Fruit fly (Drosophila melanogaster) Kc167 (cell line): ENCODE measurements around the gene Acat1.

Experiments
- Myc ChIP-seq: fragments of >200 bp; optimal IDR thresholded peaks from 2 replicates; lab custom pipeline; 2017; ENCODE audit warnings: missing external identifiers
- Sin3A ChIP-seq: fragments of >200 bp; optimal IDR thresholded peaks from 2 replicates; lab custom pipeline; 2018; ENCODE audit warnings: missing external identifiers
- h ChIP-seq: fragments of >200 bp; optimal IDR thresholded peaks from 3 replicates; lab custom pipeline; 2018; ENCODE audit warnings: missing external identifiers
- insv ChIP-seq: fragments of >200 bp; optimal IDR thresholded peaks from 3 replicates; lab custom pipeline; 2018; ENCODE audit warnings: missing external identifiers
- psq ChIP-seq: fragments of >200 bp; optimal IDR thresholded peaks from 2 replicates; lab custom pipeline; 2017; ENCODE audit warnings: missing external identifiers
- ttk ChIP-seq: sonication (Bioruptor generic); optimal IDR thresholded peaks from 2 replicates; lab custom pipeline; 2017; ENCODE audit warnings: missing external identifiers

Acat1 gene

dm6 chrX:7888386-7889024, at the start of gene Acat1:
Gene Acat1 (minus strand): TSS chrX:7888785.
- TF ChIP-seq h (lab: Kevin White, UChicago) (no peak), psq (lab: Kevin White, UChicago) (no peak), insv (lab: Kevin White, UChicago) (no peak), ttk (no peak), Sin3A (no peak), Myc (lab: Kevin White, UChicago) (no peak)

dm6 chrX:7937588-7938481, 49.2 kb upstream of the Acat1 start:
- TF ChIP-seq psq (lab: Kevin White, UChicago) = no peak
- no peak for TF ChIP-seq ttk

DNA sequence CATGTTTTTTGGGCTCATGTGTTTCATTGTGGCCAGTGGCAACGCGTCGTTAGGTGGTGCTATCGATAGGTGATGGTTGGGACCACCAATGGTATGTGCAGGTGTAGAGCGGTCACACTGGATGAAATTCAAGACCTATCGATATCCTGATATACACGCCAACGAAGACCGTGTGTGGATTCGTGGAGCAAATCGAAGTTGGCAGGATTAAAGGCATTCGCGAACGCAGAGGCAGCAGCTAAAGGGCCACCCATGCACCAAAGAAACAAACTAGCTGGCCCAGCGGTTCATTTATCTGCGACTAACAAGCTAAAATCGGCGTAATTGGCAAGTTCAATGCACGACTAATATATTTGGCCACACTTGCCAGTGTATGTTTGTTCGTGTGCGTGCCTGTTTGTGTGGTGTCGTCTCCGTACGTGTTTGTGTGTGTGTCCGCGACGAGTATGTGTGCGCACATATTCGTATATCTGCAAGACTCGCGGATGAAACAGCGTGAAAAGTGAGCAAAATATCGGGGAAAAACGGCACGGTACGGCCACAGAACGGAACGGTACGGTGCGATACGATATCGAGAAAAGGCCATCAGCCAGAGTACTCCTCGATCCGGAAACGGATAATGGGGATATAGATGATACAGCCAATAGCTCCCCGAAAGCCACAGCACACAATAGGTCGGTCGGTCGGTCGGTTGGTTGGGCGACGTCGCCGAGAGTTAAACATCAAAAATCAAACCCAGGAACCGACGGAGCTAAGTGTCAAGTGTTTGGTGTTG, 47.4 kb upstream of the Acat1 start, which contains the start of gene Ubr3:
Ubr3 (plus strand) TSS at position 99 of the 775 bp plus-strand sequence.
- TF ChIP-seq h (lab: Kevin White, UChicago) (no peak), insv (lab: Kevin White, UChicago) (no peak), Sin3A (no peak), Myc (lab: Kevin White, UChicago) (no peak), psq (lab: Kevin White, UChicago) (no peak), ttk (no peak)

DNA sequence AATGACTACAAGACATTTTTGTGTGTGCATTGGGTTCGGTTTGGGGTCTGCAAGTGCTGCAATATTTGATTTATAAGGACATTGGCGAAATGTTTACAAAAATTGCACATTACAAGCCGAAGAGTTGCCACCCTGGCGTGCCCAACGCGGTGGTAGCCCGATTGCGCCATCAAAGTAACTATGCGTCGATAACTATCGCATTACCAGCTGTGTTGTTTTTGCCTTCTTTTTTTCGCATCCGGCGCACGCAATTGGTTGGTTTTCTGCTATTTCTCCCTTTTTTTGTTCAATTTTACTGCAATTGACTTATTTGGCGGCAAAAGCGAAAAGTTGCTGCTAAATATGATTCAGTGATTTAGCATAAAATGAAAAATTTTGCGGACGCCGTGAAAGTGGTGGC, 46.1 kb upstream of the Acat1 start, which contains the start of gene RpS14b:
RpS14b (plus strand) TSS at position 220 of the 400 bp plus-strand sequence.
- no peak for TF ChIP-seq Sin3A
- no peak for TF ChIP-seq h (lab: Kevin White, UChicago)
- no peak for TF ChIP-seq Myc (lab: Kevin White, UChicago)
- TF ChIP-seq insv (lab: Kevin White, UChicago) = no peak
- TF ChIP-seq psq (lab: Kevin White, UChicago) = no peak
- no peak for TF ChIP-seq ttk

DNA sequence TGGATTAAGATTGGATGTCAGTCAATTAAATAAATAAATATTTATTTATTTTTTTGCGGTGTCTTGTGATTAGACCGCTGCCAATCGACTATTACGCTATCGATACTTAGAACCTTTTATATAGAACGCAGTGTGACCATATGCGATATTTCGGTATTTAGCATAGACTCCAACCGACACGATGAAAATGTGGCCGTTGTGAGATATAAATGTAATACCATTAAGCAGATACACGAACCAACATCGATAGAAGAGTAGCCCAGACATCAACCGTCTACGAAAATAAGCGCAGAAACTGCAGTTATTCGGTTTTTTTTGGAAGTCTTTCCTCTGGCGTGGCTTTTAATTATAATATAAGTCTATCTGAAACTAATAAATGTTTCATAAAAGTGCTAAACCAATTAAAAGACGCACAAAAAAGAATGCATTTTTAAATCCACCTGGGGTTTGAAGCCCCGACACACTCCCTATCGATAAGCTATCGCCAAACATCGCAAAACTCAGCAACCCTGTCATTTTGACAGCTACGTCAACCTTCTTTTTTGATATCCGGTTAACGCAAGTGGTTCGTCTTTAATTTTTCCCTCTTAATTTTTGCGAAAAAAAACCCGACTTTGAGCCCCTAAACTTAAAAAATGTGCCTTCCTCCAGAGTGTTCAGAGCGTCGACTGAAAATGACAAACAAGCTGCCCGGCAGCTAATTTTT, 44.8 kb upstream of the Acat1 start, which contains the start of the genes Dhdds and RpS14a:
Dhdds (minus strand) TSS at position 142 of the 706 bp plus-strand sequence.
RpS14a (plus strand) TSS at position 533 of the 706 bp plus-strand sequence.
- no peak for TF ChIP-seq ttk
- TF ChIP-seq insv (lab: Kevin White, UChicago) = no peak
- no peak for TF ChIP-seq Sin3A
- TF ChIP-seq Myc (lab: Kevin White, UChicago) = no peak
- no peak for TF ChIP-seq h (lab: Kevin White, UChicago)
- TF ChIP-seq psq (lab: Kevin White, UChicago) = no peak

DNA sequence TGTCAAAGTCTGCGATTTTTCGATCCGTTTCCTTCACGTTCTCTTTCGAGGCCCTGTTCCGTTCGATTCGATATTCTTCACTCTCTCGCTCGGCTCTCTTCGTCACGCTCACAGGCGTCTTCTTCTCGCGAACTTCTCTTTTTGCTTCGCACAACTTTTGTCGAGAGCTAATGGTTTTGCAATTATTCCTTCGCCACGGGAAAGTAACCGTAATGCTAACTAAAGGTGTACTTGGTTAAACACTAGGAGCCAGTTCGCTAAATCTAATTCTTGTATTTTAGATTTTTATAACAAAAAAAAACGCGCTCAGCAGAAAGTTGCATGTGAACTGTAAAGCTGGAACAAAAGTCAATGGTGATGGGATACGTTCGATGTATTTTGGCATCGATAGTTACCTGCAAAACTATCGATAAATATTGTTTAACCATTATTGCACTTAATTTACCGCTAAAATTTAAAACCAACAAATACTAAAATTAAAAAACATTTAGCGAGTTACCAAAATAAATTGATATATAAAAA, 42.5 kb upstream of the Acat1 start, which contains the start of gene mahe:
mahe (minus strand) TSS at position 355 of the 522 bp plus-strand sequence.
- TF ChIP-seq ttk (no peak), insv (lab: Kevin White, UChicago) (no peak), h (lab: Kevin White, UChicago) (no peak), Myc (lab: Kevin White, UChicago) (no peak), Sin3A (no peak)

DNA sequence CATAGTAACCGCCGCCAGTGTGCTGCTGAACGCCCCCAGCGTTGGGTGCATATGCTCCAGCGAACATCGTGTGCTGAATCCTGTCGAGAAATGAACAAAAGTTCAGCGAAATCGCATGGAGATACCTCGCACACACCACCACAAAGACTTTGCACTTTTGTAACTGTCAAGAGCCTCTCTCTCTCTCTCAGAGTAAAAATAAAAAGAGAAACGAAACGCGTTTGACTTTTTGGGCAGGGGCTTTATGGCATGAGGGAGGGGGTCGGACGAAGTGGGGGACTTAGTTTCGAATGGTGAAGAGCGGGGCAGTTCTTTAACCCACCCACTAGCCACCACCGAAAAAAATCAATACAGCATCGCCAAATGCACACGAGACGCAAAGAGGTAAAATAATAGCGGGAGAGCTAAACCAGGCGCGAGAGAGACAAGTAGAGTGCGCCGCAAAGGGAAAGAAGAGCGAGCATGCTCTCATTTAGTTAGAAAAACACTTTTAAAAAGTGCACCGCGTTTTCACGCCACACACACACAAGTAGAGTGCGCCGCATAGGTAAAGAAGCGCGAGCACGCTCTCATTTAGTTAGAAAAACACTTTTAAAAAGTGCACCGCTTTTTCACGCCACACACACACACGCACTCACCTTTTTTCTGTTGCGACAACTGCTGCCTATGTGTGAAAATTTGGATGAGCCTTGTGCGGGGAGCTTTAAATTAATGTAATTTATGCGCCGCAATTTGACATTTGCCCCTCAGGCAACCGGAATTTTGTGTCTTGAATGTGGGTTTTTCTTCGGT, 41.8 kb upstream of the Acat1 start:
- TF ChIP-seq Myc (lab: Kevin White, UChicago) = no peak
- TF ChIP-seq ttk = no peak
- no peak for TF ChIP-seq Sin3A
- no peak for TF ChIP-seq h (lab: Kevin White, UChicago)
- no peak for TF ChIP-seq insv (lab: Kevin White, UChicago)
- TF ChIP-seq psq (lab: Kevin White, UChicago) = no peak

- TF ChIP-seq insv (lab: Kevin White, UChicago) (no peak), h (lab: Kevin White, UChicago) (no peak), ttk (no peak), Sin3A (no peak), Myc (lab: Kevin White, UChicago) (no peak), psq (lab: Kevin White, UChicago) (no peak)
These were observed 36.3 kb upstream of the Acat1 start for dm6 chrX:7924913-7925312.

dm6 chrX:7923063-7923462, 34.5 kb upstream of the Acat1 start:
- TF ChIP-seq ttk (no peak), insv (lab: Kevin White, UChicago) (no peak), Myc (lab: Kevin White, UChicago) (no peak), psq (lab: Kevin White, UChicago) (no peak), Sin3A (no peak)

DNA sequence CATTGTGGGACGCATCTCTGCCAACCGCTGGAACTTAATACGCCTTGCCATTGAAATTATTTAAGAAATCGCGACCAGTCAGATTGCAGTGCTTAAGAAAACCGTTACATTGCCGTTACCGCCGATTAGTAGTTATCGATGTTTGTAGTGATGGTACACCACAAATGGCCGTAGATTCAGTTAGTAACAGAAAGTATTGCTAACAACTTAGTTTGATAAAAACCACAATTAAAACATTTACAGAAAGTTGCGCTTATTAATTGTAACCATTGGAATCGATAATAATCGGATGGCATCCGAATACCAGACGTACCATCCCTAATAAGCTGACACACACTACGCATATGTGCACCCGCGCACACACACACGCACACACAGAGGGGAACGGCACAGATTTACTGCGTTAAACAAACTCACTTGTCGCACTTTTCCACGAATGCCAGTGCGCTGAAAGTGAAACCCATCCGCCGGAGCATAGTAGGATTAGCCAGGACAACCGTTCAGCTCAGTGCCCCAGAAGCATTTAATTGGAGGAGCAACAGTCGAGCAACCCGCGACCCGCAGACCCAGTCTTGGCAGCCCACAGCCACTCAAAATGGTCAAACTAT, 31.6 kb upstream of the Acat1 start, which contains the start of the genes hdm and Ykt6:
hdm (minus strand) TSS at position 51 of the 608 bp plus-strand sequence.
Ykt6 (plus strand) TSS at position 329 of the 608 bp plus-strand sequence.
- TF ChIP-seq Myc (lab: Kevin White, UChicago) (no peak), Sin3A (no peak), h (lab: Kevin White, UChicago) (no peak), ttk (no peak), insv (lab: Kevin White, UChicago) (no peak), psq (lab: Kevin White, UChicago) (no peak)
